Comparison of ENCODE assay signal across 4 fruit fly cellular contexts in genomic region chrX:3538775-3539174, dm6.
A peak's percentile ranks its signal among the peaks of the same experiment; 100 is the strongest.
TF ChIP-seq lines count a peak whose summit lies in the region.

No protein-coding gene starts in this region.

- TF ChIP-seq CTCF in whole organism, embryonic (GFP tag; optimal IDR thresholded peaks at IDR 0.05; lab: Kevin White, UChicago), result no peak

TF ChIP-seq in whole organism, embryonic, 481 proteins besides CTCF, POLR2A, EP300 and RAD21 (continues in another document):
- TF ChIP-seq CG14710 (tag; optimal IDR thresholded peaks at IDR 0.05; lab: Kevin White, UChicago) (no peak), CG9215 (GFP tag; IDR thresholded peaks at IDR 0.05; lab: Robert Waterston, UW) (peak; percentile 17; the same call in 1 of the 2 replicates), MBD-R2 (GFP tag; IDR thresholded peaks at IDR 0.05; lab: Robert Waterston, UW) (no peak), fu2 (GFP tag; optimal IDR thresholded peaks at IDR 0.05; lab: Kevin White, UChicago) (peak; percentile 47), bcd (GFP tag; optimal IDR thresholded peaks at IDR 0.05; lab: Kevin White, UChicago) (no peak), Oli (tag; optimal IDR thresholded peaks at IDR 0.05; lab: Kevin White, UChicago) (peak; percentile 1), CG32772 (GFP tag; IDR thresholded peaks at IDR 0.05; lab: Robert Waterston, UW) (0 out of 2 replicates have a peak, but pooled peaks have one; percentile 7), Awh (GFP tag; IDR thresholded peaks at IDR 0.05; lab: Robert Waterston, UW) (no peak), CG16863 (GFP tag; optimal IDR thresholded peaks at IDR 0.05; lab: Kevin White, UChicago) (peak; percentile 60), tna (GFP tag; IDR thresholded peaks at IDR 0.05; lab: Robert Waterston, UW; ENCODE audit: partially characterized antibody) (no peak), gro (GFP tag; optimal IDR thresholded peaks at IDR 0.05; lab: Kevin White, UChicago) (peak; percentile 58), Fer2 (tag; optimal IDR thresholded peaks at IDR 0.05; lab: Kevin White, UChicago) (no peak), CG4617 (GFP tag; optimal IDR thresholded peaks at IDR 0.05; lab: Kevin White, UChicago; ENCODE audit: borderline replicate concordance) (no peak), caup (GFP tag; optimal IDR thresholded peaks at IDR 0.05; lab: Kevin White, UChicago; ENCODE audit: severe bottlenecking) (no peak), bsh (GFP tag; optimal IDR thresholded peaks at IDR 0.05; lab: Kevin White, UChicago) (peak in 1 of 2 experiments; percentile 13), GATAe (GFP tag; conservative IDR thresholded peaks at IDR 0.05; lab: Robert Waterston, UW) (no peak), fru (optimal IDR thresholded peaks at IDR 0.05; lab: Kevin White, UChicago) (no peak), shn (GFP tag; optimal IDR thresholded peaks at IDR 0.05; lab: Kevin White, UChicago) (peak; percentile 33), CG10366 (GFP tag; IDR thresholded peaks at IDR 0.05; lab: Robert Waterston, UW) (peak; percentile 50), eve (GFP tag; optimal IDR thresholded peaks at IDR 0.05; lab: Kevin White, UChicago) (no peak), H2.0 (GFP tag; IDR thresholded peaks at IDR 0.05; lab: Robert Waterston, UW) (peak; percentile 30; the same call in 1 of the 2 replicates), CG1603 (tag; optimal IDR thresholded peaks at IDR 0.05; lab: Kevin White, UChicago) (no peak)

TF ChIP-seq in whole organism, prepupa, 60 proteins besides CTCF, POLR2A, EP300 and RAD21 (continues in another document):
- TF ChIP-seq CG6808 (GFP tag; optimal IDR thresholded peaks at IDR 0.05; lab: Kevin White, UChicago) (no peak), Lpt (GFP tag; optimal IDR thresholded peaks at IDR 0.05; lab: Kevin White, UChicago) (peak; percentile 59), Hr38 (GFP tag; optimal IDR thresholded peaks at IDR 0.05; lab: Kevin White, UChicago) (no peak), net (GFP tag; optimal IDR thresholded peaks at IDR 0.05; lab: Kevin White, UChicago) (no peak), Smox (GFP tag; optimal IDR thresholded peaks at IDR 0.05; lab: Kevin White, UChicago) (no peak), fd59A (GFP tag; optimal IDR thresholded peaks at IDR 0.05; lab: Kevin White, UChicago) (no peak), Eip78C (GFP tag; lab: Kevin White, UChicago) (peak; percentile 83), Eip93F (GFP tag; optimal IDR thresholded peaks at IDR 0.05; lab: Kevin White, UChicago) (no peak), CG8632 (GFP tag; optimal IDR thresholded peaks at IDR 0.05; lab: Kevin White, UChicago) (no peak), CG11762 (GFP tag; optimal IDR thresholded peaks at IDR 0.05; lab: Kevin White, UChicago; ENCODE audit: insufficient read depth) (no peak), spab (GFP tag; optimal IDR thresholded peaks at IDR 0.05; lab: Kevin White, UChicago) (no peak), CG6276 (GFP tag; optimal IDR thresholded peaks at IDR 0.05; lab: Kevin White, UChicago) (no peak), vri (GFP tag; optimal IDR thresholded peaks at IDR 0.05; lab: Kevin White, UChicago) (no peak), Hr4 (GFP tag; optimal IDR thresholded peaks at IDR 0.05; lab: Kevin White, UChicago) (peak; percentile 20), CG9139 (GFP tag; optimal IDR thresholded peaks at IDR 0.05; lab: Kevin White, UChicago) (no peak), CG6163 (GFP tag; IDR thresholded peaks at IDR 0.05; lab: Robert Waterston, UW) (0 out of 3 replicates have a peak, but pooled peaks have one; percentile 40), Ets21C (GFP tag; optimal IDR thresholded peaks at IDR 0.05; lab: Kevin White, UChicago) (no peak), CG3919 (GFP tag; optimal IDR thresholded peaks at IDR 0.05; lab: Kevin White, UChicago) (peak; percentile 8), pdm3 (GFP tag; optimal IDR thresholded peaks at IDR 0.05; lab: Kevin White, UChicago) (peak; percentile 42), CG6854 (GFP tag; optimal IDR thresholded peaks at IDR 0.05; lab: Kevin White, UChicago) (no peak), esn (GFP tag; optimal IDR thresholded peaks at IDR 0.05; lab: Kevin White, UChicago) (no peak), Met (GFP tag; optimal IDR thresholded peaks at IDR 0.05; lab: Kevin White, UChicago) (no peak), fd85E (GFP tag; optimal IDR thresholded peaks at IDR 0.05; lab: Kevin White, UChicago) (no peak), Sox15 (GFP tag; optimal IDR thresholded peaks at IDR 0.05; lab: Kevin White, UChicago) (no peak), CG11902 (GFP tag; optimal IDR thresholded peaks at IDR 0.05; lab: Kevin White, UChicago) (no peak)

TF ChIP-seq in whole organism, pupa, 21 proteins besides CTCF, POLR2A, EP300 and RAD21:
- TF ChIP-seq CG8159 (tag; optimal IDR thresholded peaks at IDR 0.05; lab: Kevin White, UChicago) (no peak), fd96Ca (GFP tag; IDR thresholded peaks at IDR 0.05; lab: Robert Waterston, UW) (0 out of 3 replicates have a peak, but pooled peaks have one; percentile 22), Snoo (tag; optimal IDR thresholded peaks at IDR 0.05; lab: Kevin White, UChicago) (no peak), CG13204 (GFP tag; optimal IDR thresholded peaks at IDR 0.05; lab: Kevin White, UChicago) (no peak), rn (GFP tag; IDR thresholded peaks at IDR 0.05; lab: Robert Waterston, UW) (no peak), CG17806 (tag; optimal IDR thresholded peaks at IDR 0.05; lab: Kevin White, UChicago) (no peak), CG12605 (GFP tag; IDR thresholded peaks at IDR 0.05; lab: Robert Waterston, UW) (no peak), CG14655 (GFP tag; optimal IDR thresholded peaks at IDR 0.05; lab: Kevin White, UChicago) (no peak), CG9948 (tag; optimal IDR thresholded peaks at IDR 0.05; lab: Kevin White, UChicago) (no peak), CG8301 (tag; optimal IDR thresholded peaks at IDR 0.05; lab: Kevin White, UChicago) (no peak), EcR (GFP tag; optimal IDR thresholded peaks at IDR 0.05; lab: Kevin White, UChicago) (no peak), Ets98B (GFP tag; IDR thresholded peaks at IDR 0.05; lab: Robert Waterston, UW) (peak; percentile 21; the same call in 1 of the 2 replicates), Pif1A (GFP tag; optimal IDR thresholded peaks at IDR 0.05; lab: Kevin White, UChicago) (no peak), D1 (tag; optimal IDR thresholded peaks at IDR 0.05; lab: Kevin White, UChicago) (no peak), Pif1B (GFP tag; optimal IDR thresholded peaks at IDR 0.05; lab: Kevin White, UChicago) (peak; percentile 22), CG15710 (tag; optimal IDR thresholded peaks at IDR 0.05; lab: Kevin White, UChicago) (no peak), CG10348 (GFP tag; IDR thresholded peaks at IDR 0.05; lab: Robert Waterston, UW) (no peak), gl (tag; optimal IDR thresholded peaks at IDR 0.05; lab: Kevin White, UChicago) (no peak), CG4496 (GFP tag; IDR thresholded peaks at IDR 0.05; lab: Robert Waterston, UW) (peak; percentile 53; the same call in 2 of the 3 replicates), CG34367 (tag; optimal IDR thresholded peaks at IDR 0.05; lab: Kevin White, UChicago) (no peak), CG32121 (GFP tag; IDR thresholded peaks at IDR 0.05; lab: Robert Waterston, UW) (no peak)

TF ChIP-seq in whole organism, wandering third instar larva, 38 proteins besides CTCF, POLR2A, EP300 and RAD21:
- TF ChIP-seq sv (GFP tag; optimal IDR thresholded peaks at IDR 0.05; lab: Kevin White, UChicago) (peak; percentile 23), Rel (GFP tag; optimal IDR thresholded peaks at IDR 0.05; lab: Kevin White, UChicago) (no peak), Rel (tag; optimal IDR thresholded peaks at IDR 0.05; lab: Kevin White, UChicago) (no peak), OdsH (GFP tag; optimal IDR thresholded peaks at IDR 0.05; lab: Kevin White, UChicago) (no peak)

Comparison
In these comparisons a context has a peak if more than half of its experiments do, and no peak if none do; other contexts are left out.
1. Of the 7 proteins assayed by ChIP-seq in both whole organism, embryonic and whole organism, prepupa: peak only in whole organism, embryonic: Blimp-1 and Sox102F; only in whole organism, prepupa: Gug, Hr39 and Lpt; in both: none; in neither: 2.